Fruit fly (Drosophila melanogaster): ENCODE measurements around the gene lok.

Gene lok

DNA sequence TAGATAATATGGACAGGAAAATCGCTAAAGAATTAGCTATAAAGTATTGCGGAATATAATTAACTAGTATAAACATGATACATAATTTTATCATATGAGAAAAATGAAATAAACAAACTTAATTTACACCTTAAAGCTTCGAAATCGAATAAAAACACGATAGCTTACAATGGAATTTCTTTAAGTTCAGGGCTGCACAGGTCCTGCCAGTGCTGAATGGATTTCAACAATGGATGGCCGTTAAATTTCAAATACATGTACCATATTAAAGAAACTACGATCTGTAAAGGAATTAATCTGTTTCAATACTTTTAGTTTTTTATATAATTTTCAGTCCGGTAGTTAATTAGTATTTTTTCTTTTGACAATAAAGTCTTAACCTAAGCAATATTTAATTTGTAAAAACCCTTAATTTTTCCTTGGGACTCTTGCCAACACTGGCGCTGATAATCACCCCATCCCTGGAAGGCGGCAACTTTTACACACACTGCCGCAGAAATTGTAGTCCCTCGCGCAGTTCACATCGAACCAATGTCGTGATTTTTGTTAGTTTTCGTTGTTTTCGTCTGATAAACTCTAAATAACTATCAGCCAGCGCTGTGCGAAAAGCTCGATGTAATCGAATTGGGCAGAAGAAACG lies at the start of gene lok, which contains the start of gene barr:
Gene lok, plus strand, starts transcription at position 405 of the 640 bp plus-strand sequence.
Gene barr, minus strand, starts transcription at position 353 of the 640 bp plus-strand sequence.
- TF ChIP-seq CG4318 (GFP tag; optimal IDR thresholded peaks at IDR 0.05) (no peak), Hr4 (GFP tag; optimal IDR thresholded peaks at IDR 0.05) (peak; percentile 49), CG6808 (GFP tag; optimal IDR thresholded peaks at IDR 0.05) (no peak), CG31627 (GFP tag; optimal IDR thresholded peaks at IDR 0.05) (peak; percentile 75), CG8632 (GFP tag; optimal IDR thresholded peaks at IDR 0.05) (peak; percentile 9), CG8319 (GFP tag; optimal IDR thresholded peaks at IDR 0.05) (peak; percentile 38), topi (GFP tag; optimal IDR thresholded peaks at IDR 0.05) (peak; percentile 47), CG10631 (GFP tag; optimal IDR thresholded peaks at IDR 0.05) (peak; percentile 59), acj6 (GFP tag; optimal IDR thresholded peaks at IDR 0.05) (peak; percentile 47), pdm3 (GFP tag; optimal IDR thresholded peaks at IDR 0.05) (peak; percentile 69), fkh (GFP tag; optimal IDR thresholded peaks at IDR 0.05) (no peak), lz (GFP tag; optimal IDR thresholded peaks at IDR 0.05) (peak; percentile 71), CG9139 (GFP tag; optimal IDR thresholded peaks at IDR 0.05) (no peak), CG3032 (tag; optimal IDR thresholded peaks at IDR 0.05) (peak; percentile 40), Hr39 (GFP tag; optimal IDR thresholded peaks at IDR 0.05) (peak; percentile 61), vri (GFP tag; optimal IDR thresholded peaks at IDR 0.05) (no peak), CG34406 (GFP tag; optimal IDR thresholded peaks at IDR 0.05) (peak; percentile 14), fd85E (GFP tag; optimal IDR thresholded peaks at IDR 0.05) (no peak), CG15336 (GFP tag; IDR thresholded peaks at IDR 0.05) (no peak), Hr38 (GFP tag; optimal IDR thresholded peaks at IDR 0.05) (no peak), Lpt (GFP tag; optimal IDR thresholded peaks at IDR 0.05) (no peak), esn (GFP tag; optimal IDR thresholded peaks at IDR 0.05) (peak; percentile 66), Gug (GFP tag; IDR thresholded peaks at IDR 0.05) (no peak), CG7368 (GFP tag; optimal IDR thresholded peaks at IDR 0.05) (peak; percentile 3), Sox14 (GFP tag; optimal IDR thresholded peaks at IDR 0.05) (peak; percentile 60), CG3919 (GFP tag; optimal IDR thresholded peaks at IDR 0.05) (peak; percentile 41), eg (GFP tag; IDR thresholded peaks at IDR 0.05) (0 out of 3 replicates have a peak, but pooled peaks have one; percentile 21), Smox (GFP tag; optimal IDR thresholded peaks at IDR 0.05) (peak; percentile 53), cyc (GFP tag; optimal IDR thresholded peaks at IDR 0.05) (peak; percentile 47), spab (GFP tag; optimal IDR thresholded peaks at IDR 0.05) (no peak), CG32006 (GFP tag; optimal IDR thresholded peaks at IDR 0.05) (peak; percentile 44), net (GFP tag; optimal IDR thresholded peaks at IDR 0.05) (no peak), svp (GFP tag) (no peak), salr (GFP tag; optimal IDR thresholded peaks at IDR 0.05) (no peak), CG10669 (GFP tag; optimal IDR thresholded peaks at IDR 0.05) (no peak), dac (GFP tag; optimal IDR thresholded peaks at IDR 0.05) (no peak), CG11902 (GFP tag; optimal IDR thresholded peaks at IDR 0.05) (peak; percentile 35), Met (GFP tag; optimal IDR thresholded peaks at IDR 0.05) (no peak), Eip78C (GFP tag) (peak; percentile 38), CG11762 (GFP tag; optimal IDR thresholded peaks at IDR 0.05; ENCODE audit: insufficient read depth) (peak; percentile 1), fd59A (GFP tag; optimal IDR thresholded peaks at IDR 0.05) (peak; percentile 31), Sox15 (GFP tag; optimal IDR thresholded peaks at IDR 0.05) (peak; percentile 58), CG6792 (GFP tag; optimal IDR thresholded peaks at IDR 0.05) (peak; percentile 12), CG1621 (tag; optimal IDR thresholded peaks at IDR 0.05) (no peak), Ets21C (GFP tag; optimal IDR thresholded peaks at IDR 0.05) (peak; percentile 41), Eip93F (GFP tag; optimal IDR thresholded peaks at IDR 0.05) (no peak), CG11294 (GFP tag; IDR thresholded peaks at IDR 0.05) (no peak), CG16779 (tag; optimal IDR thresholded peaks at IDR 0.05) (no peak), Eip75B (GFP tag; optimal IDR thresholded peaks at IDR 0.05) (no peak), Sox102F (GFP tag; optimal IDR thresholded peaks at IDR 0.05) (peak; percentile 38), dsx (GFP tag; optimal IDR thresholded peaks at IDR 0.05; ENCODE audit: poor library complexity, severe bottlenecking) (no peak), CG6163 (GFP tag; IDR thresholded peaks at IDR 0.05) (no peak)

Data from whole organism, prepupa.